Fruit fly (Drosophila melanogaster) whole organism, prepupa: ENCODE data around the gene mthl7.

Experiments used
- Blimp-1 ChIP-seq: fragments of 200-800 bp; sonication (Bioruptor generic); optimal IDR thresholded peaks from 3 replicates; lab custom pipeline; 2017; ENCODE audit warnings: missing biosample characterization, missing genetic modification characterization, mild to moderate bottlenecking, moderate library complexity, missing genetic modification reagents
- CG10631 ChIP-seq: fragments of 200-800 bp; sonication (Bioruptor generic); optimal IDR thresholded peaks from 2 replicates; lab custom pipeline; 2016; ENCODE audit warnings: missing biosample characterization, missing genetic modification characterization
- CG1621 ChIP-seq: fragments of 200-800 bp; sonication (Bioruptor generic); optimal IDR thresholded peaks from 3 replicates; lab custom pipeline; 2018; ENCODE audit warnings: missing biosample characterization, mild to moderate bottlenecking, missing genetic modification characterization
- OdsH ChIP-seq: fragments of 200-800 bp; sonication (Bioruptor generic); optimal IDR thresholded peaks from 3 replicates; lab custom pipeline; 2016; ENCODE audit warnings: missing biosample characterization, missing genetic modification characterization
- dsx ChIP-seq: fragments of 200-800 bp; optimal IDR thresholded peaks from 3 replicates; lab custom pipeline; 2019; ENCODE audit warnings: missing biosample characterization, mild to moderate bottlenecking, missing genetic modification characterization, moderate library complexity; ENCODE audit not compliant: poor library complexity, severe bottlenecking
- salr ChIP-seq, 2 experiments: fragments of 200-800 bp; sonication (Bioruptor generic); optimal IDR thresholded peaks; 3 replicates each; lab custom pipeline; 2016 to 2018; ENCODE audit warnings: missing biosample characterization in 2 of 2, missing genetic modification characterization in 2 of 2, mild to moderate bottlenecking in 1 of 2

DNA sequence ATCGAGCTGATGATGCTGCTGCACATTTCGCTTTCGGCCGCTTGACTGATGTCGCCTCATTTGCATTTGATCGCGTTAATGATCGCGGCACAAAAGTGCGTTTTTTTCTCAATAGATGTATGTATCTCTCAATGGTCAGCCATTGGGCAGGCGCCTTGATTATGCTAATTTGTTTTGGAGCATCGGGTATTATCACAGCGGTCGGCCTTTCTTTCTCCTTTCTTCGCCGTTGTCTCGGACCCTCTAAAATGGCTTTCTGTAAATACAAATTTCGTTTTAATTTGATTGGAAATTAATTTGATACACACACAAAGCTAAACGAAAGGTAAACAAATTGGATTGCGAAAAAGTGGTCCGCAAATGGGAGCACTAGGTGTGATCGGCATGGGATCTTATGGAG, 25.0 kb downstream of the mthl7 start:
- no peak for TF ChIP-seq dsx (GFP tag; lab: Kevin White, UChicago)
- no peak for TF ChIP-seq CG10631 (GFP tag; lab: Kevin White, UChicago)
- no peak for TF ChIP-seq OdsH (GFP tag; lab: Kevin White, UChicago)
- no peak for TF ChIP-seq CG1621 (tag; lab: Kevin White, UChicago)
- no peak for TF ChIP-seq Blimp-1 (GFP tag; lab: Kevin White, UChicago)
- TF ChIP-seq salr (GFP tag; optimal IDR thresholded peaks at IDR 0.05; lab: Kevin White, UChicago), result no peak
